Fruit fly (Drosophila melanogaster) Kc167 (cell line): ENCODE results near the gene CG31871.

Experiments
- Sin3A ChIP-seq: fragments of >200 bp; optimal IDR thresholded peaks from 2 replicates; lab custom pipeline; 2018; ENCODE audit warnings: missing external identifiers
- h ChIP-seq: fragments of >200 bp; optimal IDR thresholded peaks from 3 replicates; lab custom pipeline; 2018; ENCODE audit warnings: missing external identifiers

- TF ChIP-seq Sin3A, result no peak
- no peak for TF ChIP-seq h (lab: Kevin White, UChicago)
Observed at dm6 chr2L:10693018-10693417, 31.1 kb downstream of the CG31871 start.
